Worm (Caenorhabditis elegans) whole organism, L1 larva: ENCODE results near the gene Y111B2A.12.

Source experiments
- C04F5.9 ChIP-seq: sonication (generic microtip); optimal IDR thresholded peaks from 2 replicates; lab custom pipeline; 2016; ENCODE audit warnings: missing genetic modification characterization, missing compliant biosample characterization
- C16A3.4 ChIP-seq: fragments of 150-350 bp; optimal IDR thresholded peaks from 2 replicates; lab custom pipeline; 2014; ENCODE audit warnings: missing biosample characterization, missing genetic modification characterization
- F16B12.6 ChIP-seq: fragments of 150-350 bp; optimal IDR thresholded peaks from 2 replicates; lab custom pipeline; 2014; ENCODE audit warnings: missing biosample characterization, missing genetic modification characterization
- Y116A8C.19 ChIP-seq: sonication (generic microtip); optimal IDR thresholded peaks from 2 replicates; lab custom pipeline; 2016; ENCODE audit warnings: missing compliant biosample characterization, missing genetic modification characterization, borderline replicate concordance
- alr-1 ChIP-seq: fragments of 200-800 bp; sonication (Bioruptor generic); optimal IDR thresholded peaks from 2 replicates; lab custom pipeline; 2018; ENCODE audit warnings: borderline replicate concordance, mild to moderate bottlenecking, missing genetic modification characterization, missing compliant biosample characterization
- ama-1 ChIP-seq: fragments of 150-350 bp; optimal IDR thresholded peaks from 2 replicates; lab custom pipeline; 2014
- blmp-1 ChIP-seq: fragments of 150-350 bp; optimal IDR thresholded peaks from 2 replicates; lab custom pipeline; 2014; ENCODE audit warnings: missing biosample characterization, missing genetic modification characterization
- ceh-63 ChIP-seq: fragments of 200-800 bp; sonication (Bioruptor generic); optimal IDR thresholded peaks from 2 replicates; lab custom pipeline; 2018; ENCODE audit warnings: mild to moderate bottlenecking, missing genetic modification characterization, missing compliant biosample characterization
- ceh-82 ChIP-seq, 3 experiments: fragments of 150-350 bp in 1 of 3; sonication (generic microtip) in 2 of 3; optimal IDR thresholded peaks; 2 replicates each; lab custom pipeline; 2014 to 2017; ENCODE audit warnings: missing biosample characterization in 3 of 3, missing genetic modification characterization in 3 of 3
- ceh-88 ChIP-seq: fragments of 200-800 bp; sonication (Bioruptor generic); IDR thresholded peaks from 2 replicates; pipeline ENCODE4 v1.3.6; 2022; ENCODE audit warnings: missing genetic modification characterization, missing compliant biosample characterization
- dpl-1 ChIP-seq, 3 experiments: fragments of 150-350 bp in 2 of 3; sonication (generic microtip) in 1 of 3; optimal IDR thresholded peaks; 2 replicates each; lab custom pipeline; 2014 to 2017; ENCODE audit warnings: missing biosample characterization in 3 of 3, missing genetic modification characterization in 3 of 3, missing genetic modification reagents in 3 of 3
- dsc-1 ChIP-seq: sonication (generic microtip); optimal IDR thresholded peaks from 2 replicates; lab custom pipeline; 2016; ENCODE audit warnings: mild to moderate bottlenecking, missing genetic modification characterization, missing compliant biosample characterization
- efl-1 ChIP-seq, 4 experiments: fragments of 150-350 bp; optimal IDR thresholded peaks in 3 of 4; peaks in 1 of 4; 1 replicate in 1 of 4; 2 replicates in 3 of 4; lab custom pipeline; 2014; ENCODE audit warnings: missing biosample characterization in 2 of 4, missing genetic modification characterization in 2 of 4, missing genetic modification reagents in 2 of 4
- efl-3 ChIP-seq: fragments of 200-800 bp; sonication (Bioruptor generic); optimal IDR thresholded peaks from 2 replicates; lab custom pipeline; 2018; ENCODE audit warnings: mild to moderate bottlenecking, missing genetic modification characterization, missing compliant biosample characterization
- egl-27 ChIP-seq, 2 experiments: fragments of 150-350 bp in 1 of 2; sonication (generic microtip); optimal IDR thresholded peaks; 3 replicates each; lab custom pipeline; 2017 to 2018; ENCODE audit warnings: missing biosample characterization in 2 of 2, missing genetic modification characterization in 2 of 2, missing genetic modification reagents in 2 of 2
- fkh-10 ChIP-seq: sonication (generic microtip); optimal IDR thresholded peaks from 2 replicates; lab custom pipeline; 2017; ENCODE audit warnings: missing biosample characterization, missing genetic modification reagents, missing genetic modification characterization
- fkh-4 ChIP-seq: sonication (generic microtip); optimal IDR thresholded peaks from 2 replicates; lab custom pipeline; 2016; ENCODE audit warnings: missing compliant biosample characterization, missing genetic modification characterization, borderline replicate concordance
- fos-1 ChIP-seq: fragments of 150-350 bp; optimal IDR thresholded peaks from 2 replicates; lab custom pipeline; 2014; ENCODE audit warnings: missing biosample characterization, missing genetic modification characterization
- grh-1 ChIP-seq: fragments of 200-800 bp; sonication (Bioruptor generic); IDR thresholded peaks from 2 replicates; pipeline ENCODE4 v1.3.6; 2022; ENCODE audit warnings: missing genetic modification reagents, missing genetic modification characterization, missing compliant biosample characterization
- hlh-17 ChIP-seq: fragments of 200-800 bp; sonication (Bioruptor generic); optimal IDR thresholded peaks from 2 replicates; lab custom pipeline; 2018; ENCODE audit warnings: missing genetic modification characterization, mild to moderate bottlenecking, missing compliant biosample characterization, moderate library complexity, borderline replicate concordance
- hpl-2 ChIP-seq: fragments of 150-350 bp; optimal IDR thresholded peaks from 2 replicates; lab custom pipeline; 2014; ENCODE audit warnings: missing biosample characterization, missing genetic modification reagents, missing genetic modification characterization
- lin-13 ChIP-seq: fragments of 150-350 bp; optimal IDR thresholded peaks from 2 replicates; lab custom pipeline; 2014; ENCODE audit warnings: missing biosample characterization, missing genetic modification reagents, missing genetic modification characterization
- lin-14 ChIP-seq: fragments of 200-800 bp; sonication (Bioruptor generic); optimal IDR thresholded peaks from 2 replicates; lab custom pipeline; 2018; ENCODE audit warnings: mild to moderate bottlenecking, missing genetic modification characterization, moderate library complexity, missing compliant biosample characterization
- lin-15B ChIP-seq: fragments of 150-350 bp; sonication (generic microtip); optimal IDR thresholded peaks from 3 replicates; lab custom pipeline; 2014; ENCODE audit warnings: missing biosample characterization, missing genetic modification characterization
- lin-39 ChIP-seq: fragments of 150-350 bp; optimal IDR thresholded peaks from 2 replicates; lab custom pipeline; 2014; ENCODE audit warnings: missing biosample characterization, missing genetic modification reagents, missing genetic modification characterization
- lir-3 ChIP-seq: sonication (generic microtip); optimal IDR thresholded peaks from 2 replicates; lab custom pipeline; 2016; ENCODE audit warnings: mild to moderate bottlenecking, missing genetic modification characterization, moderate library complexity, missing compliant biosample characterization; ENCODE audit not compliant: poor library complexity
- mab-9 ChIP-seq: fragments of 200-800 bp; sonication (Bioruptor generic); IDR thresholded peaks from 2 replicates; pipeline ENCODE4 v1.3.6; 2022; ENCODE audit warnings: missing genetic modification reagents, missing genetic modification characterization, missing compliant biosample characterization
- mep-1 ChIP-seq: fragments of 150-350 bp; optimal IDR thresholded peaks from 2 replicates; lab custom pipeline; 2014; ENCODE audit warnings: missing biosample characterization, missing genetic modification characterization
- nhr-11 ChIP-seq: fragments of 150-350 bp; optimal IDR thresholded peaks from 2 replicates; lab custom pipeline; 2014; ENCODE audit warnings: missing biosample characterization, missing genetic modification characterization
- nhr-12 ChIP-seq: sonication (generic microtip); optimal IDR thresholded peaks from 2 replicates; lab custom pipeline; 2017; ENCODE audit warnings: missing biosample characterization, missing genetic modification characterization
- nhr-19 ChIP-seq: fragments of 200-800 bp; sonication (Bioruptor generic); conservative IDR thresholded peaks from 2 replicates; pipeline ENCODE4 v1.3.6; 2022; ENCODE audit warnings: missing genetic modification characterization, missing compliant biosample characterization
- nhr-20 ChIP-seq: sonication (generic microtip); optimal IDR thresholded peaks from 2 replicates; lab custom pipeline; 2016; ENCODE audit warnings: mild to moderate bottlenecking, missing genetic modification characterization, missing compliant biosample characterization
- nhr-47 ChIP-seq: sonication (generic microtip); optimal IDR thresholded peaks from 2 replicates; lab custom pipeline; 2016; ENCODE audit warnings: mild to moderate bottlenecking, missing genetic modification characterization, moderate library complexity, missing compliant biosample characterization
- nhr-71 ChIP-seq: sonication (generic microtip); optimal IDR thresholded peaks from 2 replicates; lab custom pipeline; 2016; ENCODE audit warnings: mild to moderate bottlenecking, missing genetic modification characterization, moderate library complexity, missing compliant biosample characterization
- nhr-76 ChIP-seq: sonication (generic microtip); optimal IDR thresholded peaks from 2 replicates; lab custom pipeline; 2017; ENCODE audit warnings: missing biosample characterization, missing genetic modification characterization
- nhr-90 ChIP-seq: sonication (generic microtip); optimal IDR thresholded peaks from 2 replicates; lab custom pipeline; 2016; ENCODE audit warnings: mild to moderate bottlenecking, missing genetic modification characterization, missing compliant biosample characterization; ENCODE audit not compliant: poor library complexity
- pqm-1 ChIP-seq: sonication (generic microtip); optimal IDR thresholded peaks from 3 replicates; lab custom pipeline; 2017; ENCODE audit warnings: missing biosample characterization, missing genetic modification characterization
- rnt-1 ChIP-seq: sonication (generic microtip); optimal IDR thresholded peaks from 2 replicates; lab custom pipeline; 2016; ENCODE audit warnings: mild to moderate bottlenecking, missing genetic modification characterization, moderate library complexity, missing compliant biosample characterization
- snu-23 ChIP-seq: sonication (generic microtip); optimal IDR thresholded peaks from 2 replicates; lab custom pipeline; 2016; ENCODE audit warnings: missing genetic modification characterization, missing compliant biosample characterization
- sox-4 ChIP-seq: sonication (generic microtip); optimal IDR thresholded peaks from 2 replicates; lab custom pipeline; 2016; ENCODE audit warnings: missing genetic modification characterization, missing compliant biosample characterization
- sptf-1 ChIP-seq: fragments of 150-350 bp; optimal IDR thresholded peaks from 2 replicates; lab custom pipeline; 2014; ENCODE audit warnings: missing biosample characterization, missing genetic modification characterization
- sup-37 ChIP-seq: fragments of 200-800 bp; sonication (Bioruptor generic); optimal IDR thresholded peaks from 2 replicates; lab custom pipeline; 2018; ENCODE audit warnings: mild to moderate bottlenecking, missing genetic modification characterization, missing compliant biosample characterization
- swsn-7 ChIP-seq: sonication (generic microtip); optimal IDR thresholded peaks from 2 replicates; lab custom pipeline; 2016; ENCODE audit warnings: missing genetic modification characterization, missing compliant biosample characterization
- tlp-1 ChIP-seq: fragments of 150-350 bp; optimal IDR thresholded peaks from 2 replicates; lab custom pipeline; 2014; ENCODE audit warnings: missing biosample characterization, missing genetic modification characterization
- unc-130 ChIP-seq: fragments of 150-350 bp; optimal IDR thresholded peaks from 2 replicates; lab custom pipeline; 2017; ENCODE audit warnings: missing biosample characterization, missing genetic modification characterization, inconsistent platforms
- unc-86 ChIP-seq: sonication (generic microtip); optimal IDR thresholded peaks from 2 replicates; lab custom pipeline; 2016; ENCODE audit warnings: missing genetic modification characterization, missing compliant biosample characterization
- vab-15 ChIP-seq: sonication (generic microtip); optimal IDR thresholded peaks from 2 replicates; lab custom pipeline; 2017; ENCODE audit warnings: missing genotype, mild to moderate bottlenecking, missing genetic modification characterization, missing compliant biosample characterization
- xbp-1 ChIP-seq: sonication (generic microtip); optimal IDR thresholded peaks from 2 replicates; lab custom pipeline; 2016; ENCODE audit warnings: missing genetic modification characterization, missing compliant biosample characterization
- zag-1 ChIP-seq: fragments of 150-350 bp; optimal IDR thresholded peaks from 2 replicates; lab custom pipeline; 2014; ENCODE audit warnings: missing biosample characterization, missing genetic modification characterization
- zip-4 ChIP-seq: fragments of 200-800 bp; sonication (Bioruptor generic); optimal IDR thresholded peaks from 2 replicates; lab custom pipeline; 2018; ENCODE audit warnings: mild to moderate bottlenecking, missing genetic modification characterization, moderate library complexity, missing compliant biosample characterization

Y111B2A.12 gene

ce11 chrIII:12608220-12608958, 700 bp upstream of the Y111B2A.12 start, which contains the start of gene epc-1:
Gene epc-1 (minus strand): TSS chrIII:12608586.
- TF ChIP-seq ceh-82 (tag; optimal IDR thresholded peaks at IDR 0.05; lab: Kevin White, UChicago) (peak; percentile 94 to 96 (median 95)), snu-23 (GFP tag; lab: Kevin White, UChicago) (peak; percentile 98), fkh-10 (GFP tag; lab: Kevin White, UChicago) (peak; percentile 85), unc-130 (peak; percentile 78), swsn-7 (peak; percentile 97), nhr-47 (tag; lab: Kevin White, UChicago) (peak; percentile 94), xbp-1 (tag; lab: Kevin White, UChicago) (peak; percentile 93), efl-1 (optimal IDR thresholded peaks at IDR 0.05; lab: Kevin White, UChicago) (peak; percentile 87 to 94), efl-1 (GFP tag; optimal IDR thresholded peaks at IDR 0.05 in 1 of 2; lab: Kevin White, UChicago) (peak; percentile 68 to 96), lir-3 (peak; percentile 69), blmp-1 (peak; percentile 51), egl-27 (tag; optimal IDR thresholded peaks at IDR 0.05; lab: Kevin White, UChicago) (peak in 1 of 2 experiments; percentile 45), alr-1 (tag; lab: Kevin White, UChicago) (no peak), ceh-88 (GFP tag; lab: Robert Waterston, UW) (0 out of 2 replicates have a peak, but pooled peaks have one; percentile 75), hlh-17 (GFP tag; lab: Kevin White, UChicago) (no peak), dpl-1 (GFP tag; optimal IDR thresholded peaks at IDR 0.05; lab: Kevin White, UChicago) (peak; percentile 70 to 73 (median 72)), dsc-1 (tag; lab: Kevin White, UChicago) (peak; percentile 89), nhr-11 (tag; lab: Kevin White, UChicago) (peak; percentile 54), lin-39 (peak; percentile 52), zag-1 (tag; lab: Kevin White, UChicago) (no peak), F16B12.6 (peak; percentile 43), lin-13 (GFP tag; lab: Kevin White, UChicago) (peak; percentile 91), pqm-1 (tag; lab: Kevin White, UChicago) (peak; percentile 5), sptf-1 (no peak), mep-1 (tag; lab: Kevin White, UChicago) (peak; percentile 90), nhr-19 (GFP tag; lab: Robert Waterston, UW) (peak; percentile 92), Y116A8C.19 (tag; lab: Kevin White, UChicago) (no peak), tlp-1 (tag; lab: Kevin White, UChicago) (no peak), nhr-90 (tag; lab: Kevin White, UChicago) (peak; percentile 86), mab-9 (GFP tag; lab: Robert Waterston, UW) (peak; percentile 65; the same call in 1 of the 2 replicates), efl-3 (peak; percentile 56), vab-15 (tag; lab: Kevin White, UChicago) (no peak), lin-15B (tag; lab: Kevin White, UChicago) (peak; percentile 72), C04F5.9 (peak; percentile 12), nhr-76 (tag; lab: Kevin White, UChicago) (peak; percentile 2), fkh-4 (tag; lab: Kevin White, UChicago) (no peak), hpl-2 (GFP tag; lab: Kevin White, UChicago) (peak; percentile 11), nhr-20 (tag; lab: Kevin White, UChicago) (peak; percentile 96), rnt-1 (peak; percentile 83), grh-1 (GFP tag; lab: Robert Waterston, UW) (peak; percentile 86), nhr-71 (peak; percentile 98), lin-14 (GFP tag; lab: Kevin White, UChicago) (peak; percentile 98), unc-86 (tag; lab: Kevin White, UChicago) (peak; percentile 96), C16A3.4 (tag; lab: Kevin White, UChicago) (peak; percentile 80), sox-4 (tag; lab: Kevin White, UChicago) (peak; percentile 44), zip-4 (GFP tag; lab: Kevin White, UChicago) (peak; percentile 73), ceh-63 (GFP tag; lab: Kevin White, UChicago) (no peak), ama-1 (lab: Kevin White, UChicago) (peak; percentile 82), sup-37 (GFP tag; lab: Kevin White, UChicago) (peak; percentile 42), fos-1 (tag; lab: Kevin White, UChicago) (peak; percentile 79), nhr-12 (tag; lab: Kevin White, UChicago) (no peak)
